Fruit fly (Drosophila melanogaster): ENCODE measurements around the gene CG43774.

Gene CG43774

DNA sequence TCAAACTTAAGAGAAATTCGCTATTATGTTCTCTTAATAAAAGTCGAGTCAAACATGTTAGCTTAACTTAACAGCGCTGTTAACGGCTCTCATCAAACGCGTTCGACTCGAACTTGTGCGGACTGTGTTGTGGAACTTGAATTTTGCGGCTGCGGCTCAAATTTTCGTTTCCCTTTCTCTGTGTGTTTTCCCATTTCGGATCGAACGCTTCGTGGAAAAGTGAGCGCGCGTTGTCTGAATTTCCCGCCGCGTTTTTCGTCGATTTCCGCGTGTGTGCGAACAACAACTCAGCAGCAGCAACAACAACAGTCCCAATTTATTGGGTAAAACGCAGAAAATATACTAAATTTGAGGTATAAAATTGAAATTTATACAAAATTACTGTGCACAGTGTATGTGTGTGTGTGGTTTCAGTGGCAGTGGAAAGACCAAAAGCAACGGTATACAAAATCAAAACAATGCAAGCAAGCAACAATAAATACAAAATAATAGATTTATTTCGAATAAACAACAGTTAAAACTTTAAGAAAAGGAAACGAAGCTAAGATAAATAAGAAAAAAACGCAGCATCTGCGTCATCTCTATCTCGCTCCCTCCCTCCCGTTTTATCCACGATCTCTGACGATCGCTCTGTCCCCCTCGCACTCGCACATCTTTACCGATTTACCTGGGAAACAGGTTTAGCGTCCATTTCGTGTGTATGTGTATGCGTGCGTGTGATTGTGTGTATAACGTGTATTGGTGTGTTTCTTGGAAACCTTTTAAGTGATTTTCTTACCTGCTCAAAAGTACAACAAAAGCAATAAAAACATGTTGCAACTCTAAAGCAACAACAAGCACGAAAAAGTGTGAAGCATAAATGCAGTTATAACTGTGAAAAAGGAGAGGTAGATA, 23.0 kb downstream of the CG43774 start, which contains the start of gene ed (continued):
- no peak for TF ChIP-seq caup (GFP tag; optimal IDR thresholded peaks at IDR 0.05; ENCODE audit: severe bottlenecking)
- no peak for TF ChIP-seq MBD-R2 (GFP tag; IDR thresholded peaks at IDR 0.05)
- no peak for TF ChIP-seq shn (GFP tag; optimal IDR thresholded peaks at IDR 0.05)
- TF ChIP-seq CG5245 (GFP tag; optimal IDR thresholded peaks at IDR 0.05), result no peak
- TF ChIP-seq slp2 (GFP tag; optimal IDR thresholded peaks at IDR 0.05), result no peak
- no peak for TF ChIP-seq CG6791 (GFP tag; IDR thresholded peaks at IDR 0.05; ENCODE audit: partially characterized antibody)
- no peak for TF ChIP-seq CG18764 (GFP tag; optimal IDR thresholded peaks at IDR 0.05)
- TF ChIP-seq pnt (GFP tag; optimal IDR thresholded peaks at IDR 0.05), result no peak
- peak in 1 of 2 experiments; percentile 6 for TF ChIP-seq insv (GFP tag; optimal IDR thresholded peaks at IDR 0.05)
- TF ChIP-seq MESR4 (GFP tag; optimal IDR thresholded peaks at IDR 0.05), result no peak
- TF ChIP-seq danr (GFP tag; IDR thresholded peaks at IDR 0.05), result no peak
- TF ChIP-seq CG16813 (GFP tag; IDR thresholded peaks at IDR 0.05; ENCODE audit: partially characterized antibody), result no peak
- peak; percentile 24 for TF ChIP-seq CG11723 (GFP tag; optimal IDR thresholded peaks at IDR 0.05)
- no peak for TF ChIP-seq yki (optimal IDR thresholded peaks at IDR 0.05)
- no peak for TF ChIP-seq CG18262 (tag; optimal IDR thresholded peaks at IDR 0.05)
- no peak for TF ChIP-seq lab (GFP tag; optimal IDR thresholded peaks at IDR 0.05)
- no peak for TF ChIP-seq CG12155 (GFP tag; optimal IDR thresholded peaks at IDR 0.05)
- TF ChIP-seq CG2120 (GFP tag; optimal IDR thresholded peaks at IDR 0.05), result no peak
- no peak for TF ChIP-seq gt (GFP tag; IDR thresholded peaks at IDR 0.05)
- no peak for TF ChIP-seq ftz-f1 (GFP tag; optimal IDR thresholded peaks at IDR 0.05)
- TF ChIP-seq jumu (GFP tag; optimal IDR thresholded peaks at IDR 0.05), result no peak
- peak; percentile 20 for TF ChIP-seq psq (GFP tag; optimal IDR thresholded peaks at IDR 0.05)
- 0 out of 2 replicates have a peak, but pooled peaks have one; percentile 8 for TF ChIP-seq inv (GFP tag; IDR thresholded peaks at IDR 0.05; ENCODE audit: partially characterized antibody)
- TF ChIP-seq CG3995 (GFP tag; optimal IDR thresholded peaks at IDR 0.05), result no peak
- no peak for TF ChIP-seq CG1792 (GFP tag; optimal IDR thresholded peaks at IDR 0.05)
- TF ChIP-seq hkb (optimal IDR thresholded peaks at IDR 0.05), result no peak
- TF ChIP-seq hkb (GFP tag; IDR thresholded peaks at IDR 0.05), result no peak
- TF ChIP-seq Hand (GFP tag; optimal IDR thresholded peaks at IDR 0.05), result no peak
- no peak for TF ChIP-seq prd (optimal IDR thresholded peaks at IDR 0.05)
- TF ChIP-seq prd (GFP tag; IDR thresholded peaks at IDR 0.05), result no peak
- peak; percentile 3 for TF ChIP-seq Ets65A (GFP tag)
- TF ChIP-seq CG31224 (GFP tag; IDR thresholded peaks at IDR 0.05), result no peak
- TF ChIP-seq Asciz (GFP tag; optimal IDR thresholded peaks at IDR 0.05), result no peak
- TF ChIP-seq ap (GFP tag; IDR thresholded peaks at IDR 0.05), result no peak
- TF ChIP-seq CG4854 (GFP tag; optimal IDR thresholded peaks at IDR 0.05), result no peak
- TF ChIP-seq gro (GFP tag; optimal IDR thresholded peaks at IDR 0.05), result peak; percentile 4
- no peak for TF ChIP-seq CkIIα-i1 (GFP tag; IDR thresholded peaks at IDR 0.05)
- no peak for TF ChIP-seq stwl (tag; optimal IDR thresholded peaks at IDR 0.05)
- no peak for TF ChIP-seq disco-r (GFP tag; optimal IDR thresholded peaks at IDR 0.05)
- TF ChIP-seq her (GFP tag; optimal IDR thresholded peaks at IDR 0.05), result peak; percentile 69
- no peak for TF ChIP-seq fu2 (GFP tag; optimal IDR thresholded peaks at IDR 0.05)
- no peak for TF ChIP-seq phol (tag; optimal IDR thresholded peaks at IDR 0.05)
- no peak for TF ChIP-seq slbo (GFP tag; IDR thresholded peaks at IDR 0.05)
- TF ChIP-seq CG6765 (GFP tag; optimal IDR thresholded peaks at IDR 0.05), result no peak
- no peak for TF ChIP-seq en (GFP tag; optimal IDR thresholded peaks at IDR 0.05)
- TF ChIP-seq CG32532 (GFP tag; IDR thresholded peaks at IDR 0.05), result no peak
- no peak for TF ChIP-seq CG3281 (GFP tag; optimal IDR thresholded peaks at IDR 0.05)
- peak; percentile 83 for TF ChIP-seq cg (GFP tag; optimal IDR thresholded peaks at IDR 0.05)
- TF ChIP-seq Fer1 (GFP tag; optimal IDR thresholded peaks at IDR 0.05), result no peak
- TF ChIP-seq bbx (GFP tag; IDR thresholded peaks at IDR 0.05; ENCODE audit: partially characterized antibody), result peak; percentile 12; the same call in 1 of the 2 replicates
- no peak for TF ChIP-seq kah (GFP tag; optimal IDR thresholded peaks at IDR 0.05)
